Worm (Caenorhabditis elegans) whole organism, late embryonic: ENCODE results near the gene B0454.8.

ENCODE experiments used
- C08G9.2 ChIP-seq: sonication (generic microtip); optimal IDR thresholded peaks from 2 replicates; lab custom pipeline; 2016; ENCODE audit warnings: mild to moderate bottlenecking, missing genetic modification characterization, moderate library complexity, missing compliant biosample characterization
- C38D4.7 ChIP-seq: fragments of 200-800 bp; sonication (Bioruptor generic); optimal IDR thresholded peaks from 2 replicates; lab custom pipeline; 2018; ENCODE audit warnings: mild to moderate bottlenecking, missing genetic modification characterization, moderate library complexity, missing compliant biosample characterization
- F13H6.1 ChIP-seq: sonication (generic microtip); optimal IDR thresholded peaks from 2 replicates; lab custom pipeline; 2016; ENCODE audit warnings: missing genetic modification characterization, missing compliant biosample characterization
- K09A11.1 ChIP-seq: sonication (generic microtip); optimal IDR thresholded peaks from 2 replicates; lab custom pipeline; 2017; ENCODE audit warnings: antibody characterized with exemption, mild to moderate bottlenecking, missing genetic modification characterization, missing compliant biosample characterization; ENCODE audit not compliant: insufficient read depth
- T23F11.4 ChIP-seq: fragments of 200-800 bp; sonication (Bioruptor generic); optimal IDR thresholded peaks from 2 replicates; lab custom pipeline; 2018; ENCODE audit warnings: mild to moderate bottlenecking, missing genetic modification characterization, missing compliant biosample characterization
- ama-1 ChIP-seq: fragments of 150-350 bp; optimal IDR thresholded peaks from 2 replicates; lab custom pipeline; 2014
- ceh-2 ChIP-seq: sonication (generic microtip); optimal IDR thresholded peaks from 2 replicates; lab custom pipeline; 2016; ENCODE audit warnings: missing genotype, missing genetic modification characterization, missing compliant biosample characterization
- ceh-30 ChIP-seq: fragments of 150-350 bp; optimal IDR thresholded peaks from 2 replicates; lab custom pipeline; 2014; ENCODE audit warnings: missing biosample characterization, missing genetic modification characterization
- ceh-48 ChIP-seq: sonication (generic microtip); optimal IDR thresholded peaks from 2 replicates; lab custom pipeline; 2016; ENCODE audit warnings: missing genetic modification characterization, inconsistent platforms, missing compliant biosample characterization
- ceh-6 ChIP-seq: fragments of 200-800 bp; sonication (Bioruptor generic); optimal IDR thresholded peaks from 2 replicates; lab custom pipeline; 2018; ENCODE audit warnings: mild to moderate bottlenecking, missing genetic modification characterization, missing compliant biosample characterization
- elt-2 ChIP-seq: sonication (generic microtip); optimal IDR thresholded peaks from 2 replicates; lab custom pipeline; 2016; ENCODE audit warnings: missing genetic modification reagents, missing genetic modification characterization, missing compliant biosample characterization
- elt-4 ChIP-seq: sonication (generic microtip); optimal IDR thresholded peaks from 2 replicates; lab custom pipeline; 2016; ENCODE audit warnings: missing genetic modification characterization, missing compliant biosample characterization
- ets-4 ChIP-seq: sonication (generic microtip); optimal IDR thresholded peaks from 2 replicates; lab custom pipeline; 2016; ENCODE audit warnings: missing genetic modification characterization, missing compliant biosample characterization
- fkh-6 ChIP-seq: sonication (generic microtip); optimal IDR thresholded peaks from 2 replicates; lab custom pipeline; 2016; ENCODE audit warnings: missing genetic modification characterization, missing compliant biosample characterization
- hlh-13 ChIP-seq: fragments of 200-800 bp; sonication (Bioruptor generic); optimal IDR thresholded peaks from 2 replicates; lab custom pipeline; 2018; ENCODE audit warnings: mild to moderate bottlenecking, missing genetic modification characterization, missing compliant biosample characterization
- hlh-6 ChIP-seq: sonication (generic microtip); optimal IDR thresholded peaks from 2 replicates; lab custom pipeline; 2016; ENCODE audit warnings: missing genotype, missing genetic modification characterization, missing compliant biosample characterization
- hlh-8 ChIP-seq: sonication (generic microtip); optimal IDR thresholded peaks from 2 replicates; lab custom pipeline; 2016; ENCODE audit warnings: missing genotype, missing genetic modification characterization, missing compliant biosample characterization
- npax-4 ChIP-seq: sonication (generic microtip); optimal IDR thresholded peaks from 2 replicates; lab custom pipeline; 2016; ENCODE audit warnings: missing genetic modification characterization, missing compliant biosample characterization
- pat-9 ChIP-seq: fragments of 200-800 bp; sonication (Bioruptor generic); optimal IDR thresholded peaks from 2 replicates; lab custom pipeline; 2018; ENCODE audit warnings: mild to moderate bottlenecking, missing genetic modification characterization, moderate library complexity, missing compliant biosample characterization
- pha-4 ChIP-seq: fragments of 150-350 bp; optimal IDR thresholded peaks from 2 replicates; lab custom pipeline; 2018; ENCODE audit warnings: missing biosample characterization, missing genetic modification reagents, missing genetic modification characterization
- ref-2 ChIP-seq: sonication (generic microtip); optimal IDR thresholded peaks from 2 replicates; lab custom pipeline; 2016; ENCODE audit warnings: missing genetic modification characterization, missing compliant biosample characterization
- sox-2 ChIP-seq: fragments of 200-800 bp; sonication (Bioruptor generic); IDR thresholded peaks from 2 replicates; pipeline ENCODE4 v1.3.6; 2022; ENCODE audit warnings: missing genetic modification reagents, missing genetic modification characterization, missing compliant biosample characterization
- syd-9 ChIP-seq: sonication (generic microtip); optimal IDR thresholded peaks from 2 replicates; lab custom pipeline; 2016; ENCODE audit warnings: mild to moderate bottlenecking, missing genetic modification characterization, moderate library complexity, missing compliant biosample characterization
- tbx-7 ChIP-seq: sonication (generic microtip); optimal IDR thresholded peaks from 2 replicates; lab custom pipeline; 2016; ENCODE audit warnings: missing genotype, missing genetic modification characterization, missing compliant biosample characterization
- ttx-3 ChIP-seq: sonication (generic microtip); optimal IDR thresholded peaks from 2 replicates; lab custom pipeline; 2016; ENCODE audit warnings: missing genetic modification reagents, missing genetic modification characterization, missing compliant biosample characterization
- unc-55 ChIP-seq: sonication (generic microtip); optimal IDR thresholded peaks from 2 replicates; lab custom pipeline; 2017; ENCODE audit warnings: missing biosample characterization, missing genetic modification reagents, missing genetic modification characterization
- unc-86 ChIP-seq: sonication (generic microtip); optimal IDR thresholded peaks from 2 replicates; lab custom pipeline; 2016; ENCODE audit warnings: missing genetic modification characterization, missing compliant biosample characterization
- zip-5 ChIP-seq: sonication (generic microtip); optimal IDR thresholded peaks from 2 replicates; lab custom pipeline; 2016; ENCODE audit warnings: missing genetic modification characterization, missing compliant biosample characterization
- ztf-16 ChIP-seq: sonication (generic microtip); optimal IDR thresholded peaks from 2 replicates; lab custom pipeline; 2017; ENCODE audit warnings: missing genetic modification characterization, missing compliant biosample characterization

B0454.8 gene

DNA sequence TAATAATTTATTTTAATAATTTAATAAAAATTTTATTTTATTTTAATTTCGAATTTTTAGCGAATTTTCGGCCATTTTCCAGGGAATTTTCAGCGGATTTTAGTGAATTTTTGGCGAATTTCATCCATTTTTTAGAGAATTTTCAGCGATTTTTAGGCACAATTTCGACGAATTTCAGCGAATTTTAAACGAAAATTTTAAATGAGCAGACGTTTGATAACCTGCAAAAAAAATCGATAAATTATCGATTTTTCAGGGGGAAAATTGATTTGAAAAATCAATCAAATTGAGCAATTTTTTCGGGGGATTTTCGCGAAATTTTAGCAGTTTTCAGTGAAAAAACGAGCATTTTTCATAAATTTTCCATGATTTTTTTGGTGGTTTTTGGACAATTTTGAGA lies 25.4 kb upstream of the B0454.8 start:
- TF ChIP-seq ceh-48 (tag; lab: Kevin White, UChicago): peak; percentile 16
- TF ChIP-seq pat-9 (tag; lab: Kevin White, UChicago): no peak

DNA sequence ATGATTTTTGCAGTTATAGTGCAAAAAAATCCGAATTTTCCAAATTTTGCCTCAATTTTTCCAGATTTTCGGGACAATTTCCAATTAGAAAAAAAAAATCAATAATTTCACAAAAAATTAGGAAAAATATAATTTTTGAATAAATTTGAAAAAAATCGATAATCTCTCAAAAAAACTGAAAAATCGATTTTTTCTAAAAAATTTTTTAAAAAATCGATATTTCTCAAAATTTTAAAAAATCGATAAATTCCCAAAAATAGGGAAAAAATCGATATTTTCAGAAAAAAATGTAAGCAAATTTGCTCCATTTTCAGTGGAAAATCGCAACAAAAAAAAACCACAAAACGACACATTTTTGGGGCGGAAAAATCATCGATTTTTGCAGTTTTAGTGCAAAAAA lies 24.6 kb upstream of the B0454.8 start:
- no peak for TF ChIP-seq hlh-13 (GFP tag; lab: Kevin White, UChicago)
- TF ChIP-seq elt-4 (tag; lab: Kevin White, UChicago): no peak
- TF ChIP-seq tbx-7: no peak
- TF ChIP-seq ama-1 (lab: Kevin White, UChicago): no peak
- TF ChIP-seq pha-4 (tag; lab: Kevin White, UChicago): no peak
- no peak for TF ChIP-seq ztf-16
- no peak for TF ChIP-seq sox-2 (GFP tag; lab: Robert Waterston, UW)
- TF ChIP-seq ceh-6 (GFP tag; lab: Kevin White, UChicago): no peak
- TF ChIP-seq ceh-30: no peak
- TF ChIP-seq ttx-3 (tag; lab: Kevin White, UChicago): no peak
- no peak for TF ChIP-seq C08G9.2 (tag; lab: Kevin White, UChicago)
- no peak for TF ChIP-seq hlh-8 (tag; lab: Kevin White, UChicago)
- no peak for TF ChIP-seq npax-4 (tag; lab: Kevin White, UChicago)
- TF ChIP-seq ref-2: no peak
- TF ChIP-seq fkh-6 (tag; lab: Kevin White, UChicago): no peak
- no peak for TF ChIP-seq ets-4 (tag; lab: Kevin White, UChicago)

DNA sequence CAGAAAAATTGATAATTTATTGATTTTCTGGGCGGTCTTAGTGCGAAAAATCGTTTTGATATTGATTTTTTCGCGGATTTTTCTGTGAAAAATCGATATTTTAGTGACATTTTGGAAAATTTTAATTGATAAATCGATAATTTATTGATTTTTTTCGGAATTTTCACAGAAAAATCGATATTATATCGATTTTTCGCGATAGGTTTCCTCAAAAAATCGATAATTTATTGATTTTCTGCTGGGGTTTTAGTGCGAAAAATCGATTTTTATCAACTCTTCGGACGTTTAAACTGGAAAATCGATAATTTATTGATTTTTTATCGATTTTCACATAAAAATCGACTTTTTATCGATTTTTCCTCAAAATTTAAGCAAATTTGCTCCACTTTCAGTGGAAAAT lies 24.2 kb upstream of the B0454.8 start:
- TF ChIP-seq C38D4.7 (no peak), ceh-48 (tag; lab: Kevin White, UChicago) (peak; percentile 33)

DNA sequence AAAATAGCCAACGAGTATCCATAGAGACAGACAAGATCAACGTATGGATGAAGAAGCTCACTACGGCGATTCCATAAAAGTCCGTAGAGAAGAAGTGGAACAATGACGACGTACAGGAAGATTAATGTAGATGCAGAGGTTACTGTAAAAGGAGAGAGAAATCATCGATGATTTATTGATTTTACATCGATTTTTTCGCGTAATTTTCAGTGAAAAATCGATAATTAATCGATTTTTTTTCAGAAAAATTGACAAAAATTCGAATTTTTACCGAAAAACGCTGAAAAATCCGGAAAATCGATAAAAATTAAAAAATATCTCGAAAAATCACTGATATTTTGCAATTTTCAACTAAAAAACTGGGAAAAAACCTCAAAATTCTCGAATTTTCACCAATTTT lies 23.1 kb upstream of the B0454.8 start:
- TF ChIP-seq zip-5 (tag; lab: Kevin White, UChicago) (no peak), ceh-48 (tag; lab: Kevin White, UChicago) (peak; percentile 15)
- TF ChIP-seq, all 69 proteins: peak for 1

DNA sequence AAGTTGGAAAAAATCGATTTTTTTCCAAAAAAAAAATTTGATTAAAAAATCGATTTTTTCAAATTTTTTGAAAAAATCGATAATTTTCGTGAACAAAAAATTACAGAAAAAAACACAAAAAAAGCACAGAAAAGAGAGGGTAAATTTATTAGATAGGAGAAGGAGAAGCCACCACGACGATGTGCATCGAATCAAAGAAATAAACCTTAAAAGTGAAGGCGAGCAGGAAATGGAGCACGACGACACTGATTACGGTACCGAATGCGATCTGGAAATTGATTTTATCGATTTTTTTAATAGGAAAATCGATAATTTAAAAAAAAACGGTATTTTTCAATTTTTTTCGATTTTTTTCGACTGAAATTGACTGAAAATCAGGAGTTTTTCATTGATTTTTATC lies 21.8 kb upstream of the B0454.8 start:
- TF ChIP-seq F13H6.1 (tag; lab: Kevin White, UChicago) (no peak), T23F11.4 (no peak), elt-4 (tag; lab: Kevin White, UChicago) (no peak)

DNA sequence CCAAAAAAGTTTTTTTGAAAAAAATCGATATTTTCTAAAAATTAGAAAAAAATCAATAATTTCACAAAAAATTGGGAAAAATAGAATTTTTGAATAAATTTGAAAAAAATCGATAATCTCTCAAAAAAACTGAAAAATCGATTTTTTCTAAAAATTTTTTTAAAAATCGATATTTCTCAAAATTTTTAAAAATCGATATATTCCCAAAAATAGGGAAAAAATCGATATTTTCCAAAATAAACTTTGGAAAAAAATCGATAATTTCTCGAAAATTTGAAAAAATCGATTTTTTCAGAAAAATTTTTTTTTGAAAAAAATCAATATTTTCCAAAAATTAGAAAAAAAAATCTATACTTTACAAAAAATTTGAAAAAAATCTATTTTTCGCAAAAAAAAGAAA lies 21.4 kb upstream of the B0454.8 start:
- TF ChIP-seq ceh-2 (tag; lab: Kevin White, UChicago) (no peak), ceh-48 (tag; lab: Kevin White, UChicago) (peak; percentile 20)

DNA sequence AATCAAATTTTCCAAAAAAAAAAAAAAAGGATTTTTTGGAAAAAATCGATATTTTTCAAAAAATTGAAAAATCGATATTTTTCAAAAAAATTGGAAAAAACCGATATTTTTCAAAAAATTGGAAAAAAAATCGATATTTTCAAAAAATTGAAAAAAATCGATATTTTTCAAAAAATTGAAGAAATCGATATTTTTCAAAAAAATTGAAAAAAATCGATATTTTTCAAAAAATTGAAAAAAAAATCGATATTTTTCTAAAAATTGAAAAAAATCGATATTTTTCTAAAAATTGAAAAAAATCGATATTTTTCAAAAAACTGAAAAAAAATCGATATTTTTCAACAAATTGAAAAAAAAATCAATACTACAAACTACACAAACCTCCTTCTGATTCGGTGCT lies 20.7 kb upstream of the B0454.8 start:
- TF ChIP-seq unc-86: no peak
- TF ChIP-seq ceh-48 (tag; lab: Kevin White, UChicago): peak; percentile 52
- TF ChIP-seq, all 69 proteins: peak for 1

DNA sequence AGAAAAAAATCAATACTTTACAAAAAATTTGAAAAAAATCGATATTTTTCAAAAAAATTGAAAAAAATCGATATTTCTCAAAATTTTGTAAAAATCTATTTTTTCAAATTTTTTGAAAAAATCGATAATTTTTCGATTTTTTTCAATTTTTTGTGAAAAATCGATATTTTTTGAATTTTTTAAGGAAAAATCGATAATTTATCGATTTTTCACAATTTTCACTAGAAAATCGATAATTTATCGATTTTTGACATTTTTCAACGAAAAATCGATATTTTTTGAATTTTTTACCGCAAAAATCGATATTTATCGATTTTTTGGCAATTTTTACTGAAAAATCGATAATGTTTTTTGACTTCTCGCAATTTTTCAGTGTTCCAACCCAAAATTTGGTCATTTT lies 20.1 kb upstream of the B0454.8 start:
- no peak for TF ChIP-seq K09A11.1 (tag; lab: Kevin White, UChicago)
- TF ChIP-seq ceh-48 (tag; lab: Kevin White, UChicago): peak; percentile 62

DNA sequence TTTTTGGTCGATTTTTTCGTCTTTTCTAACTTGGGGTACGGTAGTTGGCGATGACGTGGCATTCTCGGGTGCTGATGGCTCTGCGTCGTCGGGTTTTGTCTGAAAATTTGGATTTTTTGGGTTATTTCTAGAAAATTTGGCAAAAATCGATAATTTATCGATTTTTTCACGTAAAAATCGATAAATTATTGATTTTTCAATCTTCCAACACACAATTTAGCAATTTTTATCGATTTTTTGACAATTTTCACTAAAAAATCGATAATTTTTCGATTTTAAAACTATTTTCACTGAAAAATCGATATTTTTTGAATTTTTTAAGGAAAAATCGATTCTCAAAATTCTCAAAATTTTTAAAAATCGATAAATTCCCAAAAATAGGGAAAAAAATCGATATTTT lies 19.6 kb upstream of the B0454.8 start:
- no peak for TF ChIP-seq unc-55 (GFP tag; lab: Kevin White, UChicago)
- no peak for TF ChIP-seq hlh-6 (tag; lab: Kevin White, UChicago)
- TF ChIP-seq syd-9 (tag; lab: Kevin White, UChicago): no peak
- no peak for TF ChIP-seq hlh-8 (tag; lab: Kevin White, UChicago)
- TF ChIP-seq F13H6.1 (tag; lab: Kevin White, UChicago): no peak
- TF ChIP-seq elt-2 (tag; lab: Kevin White, UChicago): no peak
